Fruit fly (Drosophila melanogaster) whole organism, prepupa: ENCODE data around the gene Reps.

ENCODE experiments used
- Blimp-1 ChIP-seq: fragments of 200-800 bp; sonication (Bioruptor generic); optimal IDR thresholded peaks from 3 replicates; lab custom pipeline; 2017; ENCODE audit warnings: missing biosample characterization, missing genetic modification characterization, mild to moderate bottlenecking, moderate library complexity, missing genetic modification reagents
- CG10631 ChIP-seq: fragments of 200-800 bp; sonication (Bioruptor generic); optimal IDR thresholded peaks from 2 replicates; lab custom pipeline; 2016; ENCODE audit warnings: missing biosample characterization, missing genetic modification characterization
- CG11294 ChIP-seq: fragments of 200-800 bp; sonication (Bioruptor generic); IDR thresholded peaks from 2 replicates; pipeline ENCODE4 v1.3.6; 2022; ENCODE audit warnings: missing biosample characterization, missing genetic modification characterization
- CG11762 ChIP-seq: fragments of 200-800 bp; sonication (Bioruptor generic); optimal IDR thresholded peaks from 3 replicates; lab custom pipeline; 2016; ENCODE audit warnings: missing biosample characterization, missing genetic modification characterization; ENCODE audit not compliant: insufficient read depth
- CG11902 ChIP-seq: fragments of 200-800 bp; sonication (Bioruptor generic); optimal IDR thresholded peaks from 3 replicates; lab custom pipeline; 2016; ENCODE audit warnings: missing biosample characterization, missing genetic modification characterization
- CG15336 ChIP-seq: fragments of 200-800 bp; sonication (Bioruptor generic); IDR thresholded peaks from 2 replicates; pipeline ENCODE4 v1.3.6; 2022; ENCODE audit warnings: missing biosample characterization, missing genetic modification characterization
- CG1621 ChIP-seq: fragments of 200-800 bp; sonication (Bioruptor generic); optimal IDR thresholded peaks from 3 replicates; lab custom pipeline; 2018; ENCODE audit warnings: missing biosample characterization, mild to moderate bottlenecking, missing genetic modification characterization
- CG16779 ChIP-seq: fragments of 200-800 bp; sonication (Bioruptor generic); optimal IDR thresholded peaks from 3 replicates; lab custom pipeline; 2017; ENCODE audit warnings: missing biosample characterization, mild to moderate bottlenecking, missing genetic modification characterization
- CG3032 ChIP-seq: fragments of 200-800 bp; optimal IDR thresholded peaks from 2 replicates; lab custom pipeline; 2019; ENCODE audit warnings: missing biosample characterization, mild to moderate bottlenecking, missing genetic modification characterization, moderate library complexity
- CG31627 ChIP-seq: fragments of 200-800 bp; sonication (Bioruptor generic); optimal IDR thresholded peaks from 3 replicates; lab custom pipeline; 2016; ENCODE audit warnings: missing biosample characterization, missing genetic modification characterization
- CG32006 ChIP-seq: fragments of 200-800 bp; sonication (Bioruptor generic); optimal IDR thresholded peaks from 3 replicates; lab custom pipeline; 2017; ENCODE audit warnings: missing biosample characterization, mild to moderate bottlenecking, missing genetic modification characterization
- CG34406 ChIP-seq: fragments of 200-800 bp; sonication (Bioruptor generic); optimal IDR thresholded peaks from 3 replicates; lab custom pipeline; 2016; ENCODE audit warnings: missing biosample characterization, missing genetic modification characterization
- CG3919 ChIP-seq: fragments of 200-800 bp; sonication (Bioruptor generic); optimal IDR thresholded peaks from 3 replicates; lab custom pipeline; 2016; ENCODE audit warnings: missing biosample characterization, missing genetic modification characterization
- CG6163 ChIP-seq: fragments of 200-800 bp; sonication (Bioruptor generic); IDR thresholded peaks from 3 replicates; pipeline ENCODE4 v1.3.6; 2022; ENCODE audit warnings: missing biosample characterization, missing genetic modification characterization
- CG6792 ChIP-seq: fragments of 200-800 bp; sonication (Bioruptor generic); optimal IDR thresholded peaks from 3 replicates; lab custom pipeline; 2016; ENCODE audit warnings: missing biosample characterization, missing genetic modification characterization
- CG6808 ChIP-seq: fragments of 200-800 bp; sonication (Bioruptor generic); optimal IDR thresholded peaks from 3 replicates; lab custom pipeline; 2017; ENCODE audit warnings: missing biosample characterization, missing genetic modification characterization, mild to moderate bottlenecking, moderate library complexity, missing genetic modification reagents
- CG6854 ChIP-seq: fragments of 200-800 bp; sonication (Bioruptor generic); optimal IDR thresholded peaks from 2 replicates; lab custom pipeline; 2017; ENCODE audit warnings: missing biosample characterization, mild to moderate bottlenecking, missing genetic modification characterization
- CG7368 ChIP-seq: fragments of 200-800 bp; sonication (Bioruptor generic); optimal IDR thresholded peaks from 3 replicates; lab custom pipeline; 2016; ENCODE audit warnings: missing biosample characterization, missing genetic modification characterization
- CG8319 ChIP-seq: fragments of 200-800 bp; sonication (Bioruptor generic); optimal IDR thresholded peaks from 3 replicates; lab custom pipeline; 2016; ENCODE audit warnings: missing biosample characterization, missing genetic modification characterization
- CG8632 ChIP-seq: fragments of 200-800 bp; sonication (Bioruptor generic); optimal IDR thresholded peaks from 3 replicates; lab custom pipeline; 2016; ENCODE audit warnings: missing biosample characterization, missing genetic modification characterization
- CG9139 ChIP-seq: fragments of 200-800 bp; sonication (Bioruptor generic); optimal IDR thresholded peaks from 3 replicates; lab custom pipeline; 2017; ENCODE audit warnings: missing biosample characterization, mild to moderate bottlenecking, missing genetic modification characterization
- Eip93F ChIP-seq: fragments of 200-800 bp; sonication (Bioruptor generic); optimal IDR thresholded peaks from 2 replicates; lab custom pipeline; 2016; ENCODE audit warnings: missing biosample characterization, mild to moderate bottlenecking, missing genetic modification characterization
- Hr38 ChIP-seq: sonication (Bioruptor generic); optimal IDR thresholded peaks from 2 replicates; lab custom pipeline; 2016; ENCODE audit warnings: missing biosample characterization, missing genetic modification characterization
- Hr39 ChIP-seq: fragments of 200-800 bp; sonication (Bioruptor generic); optimal IDR thresholded peaks from 2 replicates; lab custom pipeline; 2016; ENCODE audit warnings: missing biosample characterization, missing genetic modification characterization
- Hr4 ChIP-seq: fragments of 200-800 bp; sonication (Bioruptor generic); optimal IDR thresholded peaks from 3 replicates; lab custom pipeline; 2016; ENCODE audit warnings: missing biosample characterization, missing genetic modification characterization
- Met ChIP-seq: fragments of 200-800 bp; sonication (Bioruptor generic); optimal IDR thresholded peaks from 3 replicates; lab custom pipeline; 2016; ENCODE audit warnings: missing biosample characterization, missing genetic modification characterization
- OdsH ChIP-seq: fragments of 200-800 bp; sonication (Bioruptor generic); optimal IDR thresholded peaks from 3 replicates; lab custom pipeline; 2016; ENCODE audit warnings: missing biosample characterization, missing genetic modification characterization
- Smox ChIP-seq: fragments of 200-800 bp; sonication (Bioruptor generic); optimal IDR thresholded peaks from 3 replicates; lab custom pipeline; 2016; ENCODE audit warnings: missing biosample characterization, missing genetic modification characterization
- Sox102F ChIP-seq: fragments of 200-800 bp; sonication (Bioruptor generic); optimal IDR thresholded peaks from 2 replicates; lab custom pipeline; 2016; ENCODE audit warnings: missing biosample characterization, mild to moderate bottlenecking, missing genetic modification characterization
- Sox14 ChIP-seq: fragments of 200-800 bp; sonication (Bioruptor generic); optimal IDR thresholded peaks from 3 replicates; lab custom pipeline; 2016; ENCODE audit warnings: missing biosample characterization, missing genetic modification characterization
- Sox15 ChIP-seq: fragments of 200-800 bp; sonication (Bioruptor generic); optimal IDR thresholded peaks from 3 replicates; lab custom pipeline; 2016; ENCODE audit warnings: missing biosample characterization, missing genetic modification characterization
- acj6 ChIP-seq: fragments of 200-800 bp; sonication (Bioruptor generic); optimal IDR thresholded peaks from 3 replicates; lab custom pipeline; 2016; ENCODE audit warnings: missing biosample characterization, missing genetic modification characterization
- cyc ChIP-seq: fragments of 200-800 bp; sonication (Bioruptor generic); optimal IDR thresholded peaks from 3 replicates; lab custom pipeline; 2016; ENCODE audit warnings: missing biosample characterization, missing genetic modification characterization
- dac ChIP-seq: fragments of 200-800 bp; sonication (Bioruptor generic); optimal IDR thresholded peaks from 2 replicates; lab custom pipeline; 2017; ENCODE audit warnings: missing biosample characterization, mild to moderate bottlenecking, missing genetic modification characterization
- dsx ChIP-seq: fragments of 200-800 bp; optimal IDR thresholded peaks from 3 replicates; lab custom pipeline; 2019; ENCODE audit warnings: missing biosample characterization, mild to moderate bottlenecking, missing genetic modification characterization, moderate library complexity; ENCODE audit not compliant: poor library complexity, severe bottlenecking
- eg ChIP-seq: fragments of 200-800 bp; sonication (Bioruptor generic); IDR thresholded peaks from 3 replicates; pipeline ENCODE4 v1.3.6; 2022; ENCODE audit warnings: missing biosample characterization, missing genetic modification characterization
- esn ChIP-seq: fragments of 200-800 bp; sonication (Bioruptor generic); optimal IDR thresholded peaks from 2 replicates; lab custom pipeline; 2016; ENCODE audit warnings: missing biosample characterization, mild to moderate bottlenecking, missing genetic modification characterization, moderate library complexity
- fd59A ChIP-seq: fragments of 200-800 bp; sonication (Bioruptor generic); optimal IDR thresholded peaks from 2 replicates; lab custom pipeline; 2017; ENCODE audit warnings: missing biosample characterization, mild to moderate bottlenecking, missing genetic modification characterization, missing genetic modification reagents
- fd85E ChIP-seq: fragments of 200-800 bp; sonication (Bioruptor generic); optimal IDR thresholded peaks from 3 replicates; lab custom pipeline; 2016; ENCODE audit warnings: missing biosample characterization, missing genetic modification characterization
- fkh ChIP-seq: fragments of 200-800 bp; sonication (Bioruptor generic); optimal IDR thresholded peaks from 3 replicates; lab custom pipeline; 2017; ENCODE audit warnings: missing biosample characterization, mild to moderate bottlenecking, missing genetic modification characterization, moderate library complexity
- lz ChIP-seq: fragments of 200-800 bp; sonication (Bioruptor generic); optimal IDR thresholded peaks from 3 replicates; lab custom pipeline; 2016; ENCODE audit warnings: missing biosample characterization, missing genetic modification characterization
- net ChIP-seq: fragments of 200-800 bp; sonication (Bioruptor generic); optimal IDR thresholded peaks from 3 replicates; lab custom pipeline; 2016; ENCODE audit warnings: missing biosample characterization, missing genetic modification characterization
- pdm3 ChIP-seq: fragments of 200-800 bp; sonication (Bioruptor generic); optimal IDR thresholded peaks from 3 replicates; lab custom pipeline; 2016; ENCODE audit warnings: missing biosample characterization, missing genetic modification characterization
- salr ChIP-seq, 2 experiments: fragments of 200-800 bp; sonication (Bioruptor generic); optimal IDR thresholded peaks; 3 replicates each; lab custom pipeline; 2016 to 2018; ENCODE audit warnings: missing biosample characterization in 2 of 2, missing genetic modification characterization in 2 of 2, mild to moderate bottlenecking in 1 of 2
- ss ChIP-seq, 2 experiments: fragments of 200-800 bp; sonication (Bioruptor generic); optimal IDR thresholded peaks; 2 replicates in 1 of 2; 3 replicates in 1 of 2; lab custom pipeline; 2017 to 2018; ENCODE audit warnings: mild to moderate bottlenecking in 2 of 2, missing biosample characterization in 2 of 2, missing genetic modification characterization in 2 of 2, moderate library complexity in 1 of 2
- svp ChIP-seq: fragments of 200-800 bp; sonication (Bioruptor generic); peaks from one replicate; lab custom pipeline; 2016; ENCODE audit warnings: missing biosample characterization, missing genetic modification characterization
- vri ChIP-seq: fragments of 200-800 bp; sonication (Bioruptor generic); optimal IDR thresholded peaks from 3 replicates; lab custom pipeline; 2016; ENCODE audit warnings: missing biosample characterization, mild to moderate bottlenecking, missing genetic modification characterization

Gene Reps

DNA sequence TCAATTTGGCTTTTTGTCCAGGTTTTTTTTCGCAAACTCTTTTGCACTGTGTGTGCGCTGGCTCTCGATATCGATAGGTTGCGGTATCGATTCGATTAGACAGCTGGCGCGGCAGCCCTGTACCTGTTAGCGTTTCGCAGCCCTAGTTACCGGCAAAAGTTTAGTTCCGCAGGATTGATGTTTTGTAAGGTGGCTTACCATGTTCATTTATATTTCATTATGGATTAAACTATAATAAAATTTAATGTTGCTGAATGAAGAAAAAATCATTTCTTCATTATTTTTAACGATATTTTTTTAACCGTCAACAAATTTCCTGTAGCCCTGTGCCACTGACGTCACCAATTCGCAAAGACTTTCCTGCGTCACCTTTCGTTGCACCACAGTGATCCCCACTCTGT, at the start of gene Reps (continued):
- TF ChIP-seq Hr39 (GFP tag; lab: Kevin White, UChicago) (peak; percentile 98), dsx (peak; percentile 96), CG10631 (GFP tag; lab: Kevin White, UChicago) (peak; percentile 99), fd59A (peak; percentile 97), acj6 (GFP tag; lab: Kevin White, UChicago) (peak; percentile 99), CG7368 (GFP tag; lab: Kevin White, UChicago) (peak; percentile 95), CG31627 (GFP tag; lab: Kevin White, UChicago) (peak; percentile 99), CG16779 (peak; percentile 92)

DNA sequence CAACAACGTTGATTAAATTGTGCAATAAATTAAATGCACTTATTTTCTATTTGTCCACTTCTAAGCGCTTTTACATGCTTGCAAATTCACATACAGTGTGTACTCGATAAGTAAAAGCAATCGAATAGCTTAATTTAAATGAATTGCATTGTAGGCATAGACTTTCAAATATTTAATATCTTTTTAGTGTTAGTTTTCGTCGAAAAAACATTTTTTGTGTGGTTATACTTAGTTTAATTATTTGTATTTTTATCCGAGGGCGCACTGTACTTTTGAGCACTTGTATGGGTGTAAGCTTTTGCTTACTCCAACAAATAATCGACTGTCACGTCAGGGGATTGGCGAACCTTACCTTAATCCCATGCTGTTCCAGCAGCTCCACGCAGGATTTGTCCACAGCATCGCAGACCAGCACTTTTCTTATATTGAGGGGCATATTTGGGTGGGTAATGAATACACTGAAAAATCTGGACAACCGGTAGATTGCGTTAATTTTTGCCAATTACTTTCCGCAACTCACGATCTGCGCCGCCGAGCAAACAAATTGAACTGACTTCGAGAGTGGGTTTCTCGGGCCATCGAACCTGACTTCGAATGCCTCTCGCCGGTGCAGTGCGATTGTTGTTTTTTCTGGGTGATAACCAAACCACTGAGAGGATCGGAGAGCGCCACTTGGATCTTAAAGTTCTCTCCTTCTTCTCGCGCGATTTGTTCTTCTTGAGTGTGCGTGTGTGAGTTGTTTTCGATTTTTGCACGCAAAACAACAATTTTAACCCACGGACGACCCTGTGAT, 48.9 kb upstream of the Reps start, which contains the start of gene CG6287:
CG6287 (minus strand) TSS at position 556 of the 793 bp plus-strand sequence.
- peak; percentile 83 to 86 for TF ChIP-seq ss (GFP tag; optimal IDR thresholded peaks at IDR 0.05; lab: Kevin White, UChicago)
- TF ChIP-seq CG8632 (GFP tag; lab: Kevin White, UChicago): peak; percentile 90
- peak; percentile 99 for TF ChIP-seq eg
- TF ChIP-seq net (GFP tag; lab: Kevin White, UChicago): peak; percentile 92
- TF ChIP-seq Hr4 (GFP tag; lab: Kevin White, UChicago): peak; percentile 96
- peak; percentile 95 for TF ChIP-seq Smox
- peak; percentile 73 for TF ChIP-seq CG16779
- no peak for TF ChIP-seq CG6854
- peak; percentile 86 for TF ChIP-seq CG6808 (GFP tag; lab: Kevin White, UChicago)
- TF ChIP-seq svp (GFP tag; lab: Kevin White, UChicago): peak; percentile 98
- TF ChIP-seq pdm3: peak; percentile 97
- peak; percentile 97 for TF ChIP-seq CG15336
- TF ChIP-seq fkh: no peak
- peak; percentile 95 for TF ChIP-seq lz (GFP tag; lab: Kevin White, UChicago)
- TF ChIP-seq CG34406 (GFP tag; lab: Kevin White, UChicago): peak; percentile 93
- peak; percentile 97 for TF ChIP-seq Met (GFP tag; lab: Kevin White, UChicago)
- TF ChIP-seq CG1621 (tag; lab: Kevin White, UChicago): peak; percentile 84
- peak; percentile 95 for TF ChIP-seq CG10631 (GFP tag; lab: Kevin White, UChicago)
- peak; percentile 97 for TF ChIP-seq OdsH
- TF ChIP-seq CG11294 (GFP tag; lab: Robert Waterston, UW): peak; percentile 96
- peak; percentile 93 for TF ChIP-seq Sox15 (GFP tag; lab: Kevin White, UChicago)
- TF ChIP-seq CG7368 (GFP tag; lab: Kevin White, UChicago): peak; percentile 93
- peak; percentile 97 for TF ChIP-seq esn (GFP tag; lab: Kevin White, UChicago)
- TF ChIP-seq vri: peak; percentile 81
- peak; percentile 93 for TF ChIP-seq CG11762 (GFP tag; lab: Kevin White, UChicago)
- TF ChIP-seq salr (GFP tag; optimal IDR thresholded peaks at IDR 0.05; lab: Kevin White, UChicago): peak; percentile 69 to 92
- peak; percentile 56 for TF ChIP-seq Hr38 (GFP tag; lab: Kevin White, UChicago)
- TF ChIP-seq CG31627 (GFP tag; lab: Kevin White, UChicago): peak; percentile 97
- TF ChIP-seq acj6 (GFP tag; lab: Kevin White, UChicago): peak; percentile 96
- TF ChIP-seq fd85E (GFP tag; lab: Kevin White, UChicago): peak; percentile 46
- peak; percentile 94 for TF ChIP-seq Sox14 (GFP tag; lab: Kevin White, UChicago)
- TF ChIP-seq cyc (GFP tag; lab: Kevin White, UChicago): peak; percentile 97
- TF ChIP-seq CG9139 (GFP tag; lab: Kevin White, UChicago): peak; percentile 63
- TF ChIP-seq CG3919 (GFP tag; lab: Kevin White, UChicago): peak; percentile 97
- TF ChIP-seq Sox102F: peak; percentile 89
- TF ChIP-seq Eip93F (GFP tag; lab: Kevin White, UChicago): peak; percentile 61
- peak; percentile 97 for TF ChIP-seq CG32006 (GFP tag; lab: Kevin White, UChicago)
- peak; percentile 94 for TF ChIP-seq CG6792 (GFP tag; lab: Kevin White, UChicago)
- peak; percentile 79 for TF ChIP-seq Blimp-1 (GFP tag; lab: Kevin White, UChicago)
- TF ChIP-seq CG11902 (GFP tag; lab: Kevin White, UChicago): peak; percentile 94
- peak; percentile 96 for TF ChIP-seq CG6163 (GFP tag; lab: Robert Waterston, UW)
- TF ChIP-seq dac (GFP tag; lab: Kevin White, UChicago): no peak
- TF ChIP-seq CG3032 (tag; lab: Kevin White, UChicago): peak; percentile 93
- peak; percentile 83 for TF ChIP-seq dsx
- peak; percentile 95 for TF ChIP-seq CG8319
